In genomic region chrV:11082475-11082874, ce11 we compare ENCODE assay signal across 1 worm cellular context.
TF ChIP-seq lines count a peak whose summit lies in the region.

No protein-coding gene starts in this region.

TF ChIP-seq in whole organism, L1 larva, 84 proteins besides CTCF, POLR2A, EP300 and RAD21 (continued from another document):
- TF ChIP-seq zip-4 (GFP tag; optimal IDR thresholded peaks at IDR 0.05; lab: Kevin White, UChicago), result no peak
- TF ChIP-seq elt-3 (tag; optimal IDR thresholded peaks at IDR 0.05; lab: Kevin White, UChicago), result no peak
- no peak for TF ChIP-seq C16A3.4 (tag; optimal IDR thresholded peaks at IDR 0.05; lab: Kevin White, UChicago)
- TF ChIP-seq egl-13 (tag; optimal IDR thresholded peaks at IDR 0.05; lab: Kevin White, UChicago), result no peak
- peak; percentile 81 for TF ChIP-seq ztf-4 (tag; optimal IDR thresholded peaks at IDR 0.05; lab: Kevin White, UChicago)
- no peak for TF ChIP-seq Y116A8C.19 (tag; optimal IDR thresholded peaks at IDR 0.05; lab: Kevin White, UChicago; ENCODE audit: borderline replicate concordance)
- no peak for TF ChIP-seq C34B4.2 (tag; optimal IDR thresholded peaks at IDR 0.05; lab: Kevin White, UChicago)
- TF ChIP-seq lin-35 (GFP tag; optimal IDR thresholded peaks at IDR 0.05; lab: Kevin White, UChicago), result no peak
- no peak for TF ChIP-seq ceh-90 (tag; optimal IDR thresholded peaks at IDR 0.05; lab: Kevin White, UChicago)
- TF ChIP-seq mep-1 (tag; optimal IDR thresholded peaks at IDR 0.05; lab: Kevin White, UChicago), result peak; percentile 49
- TF ChIP-seq nhr-76 (tag; optimal IDR thresholded peaks at IDR 0.05; lab: Kevin White, UChicago), result no peak
- peak; percentile 21 for TF ChIP-seq lir-3 (tag; optimal IDR thresholded peaks at IDR 0.05; lab: Kevin White, UChicago; ENCODE audit: poor library complexity)
- TF ChIP-seq aha-1 (tag; optimal IDR thresholded peaks at IDR 0.05; lab: Kevin White, UChicago), result no peak
- peak; percentile 88 for TF ChIP-seq lin-14 (GFP tag; optimal IDR thresholded peaks at IDR 0.05; lab: Kevin White, UChicago)
- TF ChIP-seq ceh-82 (tag; optimal IDR thresholded peaks at IDR 0.05; lab: Kevin White, UChicago), result peak; percentile 1 to 55 (median 34)
- peak; percentile 93 for TF ChIP-seq nhr-71 (tag; optimal IDR thresholded peaks at IDR 0.05; lab: Kevin White, UChicago)
- no peak for TF ChIP-seq isw-1 (GFP tag; IDR thresholded peaks at IDR 0.05; lab: Robert Waterston, UW)
- no peak for TF ChIP-seq sox-4 (tag; optimal IDR thresholded peaks at IDR 0.05; lab: Kevin White, UChicago)
- TF ChIP-seq nhr-84 (tag; optimal IDR thresholded peaks at IDR 0.05; lab: Kevin White, UChicago), result no peak
- no peak for TF ChIP-seq pax-3 (tag; optimal IDR thresholded peaks at IDR 0.05; lab: Kevin White, UChicago)
- TF ChIP-seq zag-1 (tag; optimal IDR thresholded peaks at IDR 0.05; lab: Kevin White, UChicago), result no peak
- no peak for TF ChIP-seq elt-2 (tag; optimal IDR thresholded peaks at IDR 0.05; lab: Kevin White, UChicago)
- no peak for TF ChIP-seq alr-1 (tag; optimal IDR thresholded peaks at IDR 0.05; lab: Kevin White, UChicago; ENCODE audit: borderline replicate concordance)
- no peak for TF ChIP-seq vab-15 (tag; optimal IDR thresholded peaks at IDR 0.05; lab: Kevin White, UChicago)
- no peak for TF ChIP-seq nhr-12 (tag; optimal IDR thresholded peaks at IDR 0.05; lab: Kevin White, UChicago)
- no peak for TF ChIP-seq ceh-8 (GFP tag; optimal IDR thresholded peaks at IDR 0.05; lab: Kevin White, UChicago)
- no peak for TF ChIP-seq unc-98 (GFP tag; IDR thresholded peaks at IDR 0.05; lab: Robert Waterston, UW)
- no peak for TF ChIP-seq mef-2 (tag; optimal IDR thresholded peaks at IDR 0.05; lab: Kevin White, UChicago)
- TF ChIP-seq lin-13 (GFP tag; optimal IDR thresholded peaks at IDR 0.05; lab: Kevin White, UChicago), result peak; percentile 14
- TF ChIP-seq fkh-10 (GFP tag; optimal IDR thresholded peaks at IDR 0.05; lab: Kevin White, UChicago), result no peak
- TF ChIP-seq grh-1 (GFP tag; IDR thresholded peaks at IDR 0.05; lab: Robert Waterston, UW), result no peak
- peak; percentile 35 for TF ChIP-seq unc-130 (tag; optimal IDR thresholded peaks at IDR 0.05; lab: Kevin White, UChicago)
- no peak for TF ChIP-seq C04F5.9 (tag; optimal IDR thresholded peaks at IDR 0.05; lab: Kevin White, UChicago)
- no peak for TF ChIP-seq jun-1 (tag; optimal IDR thresholded peaks at IDR 0.05; lab: Kevin White, UChicago)
- TF ChIP-seq lsy-2 (tag; optimal IDR thresholded peaks at IDR 0.05; lab: Kevin White, UChicago), result peak; percentile 32 to 44
- no peak for TF ChIP-seq fkh-8 (tag; optimal IDR thresholded peaks at IDR 0.05; lab: Kevin White, UChicago)
- peak; percentile 67 for TF ChIP-seq dsc-1 (tag; optimal IDR thresholded peaks at IDR 0.05; lab: Kevin White, UChicago)
- TF ChIP-seq nhr-47 (tag; optimal IDR thresholded peaks at IDR 0.05; lab: Kevin White, UChicago), result peak; percentile 71
- TF ChIP-seq nhr-77 (tag; optimal IDR thresholded peaks at IDR 0.05; lab: Kevin White, UChicago), result peak; percentile 78
- no peak for TF ChIP-seq fkh-4 (tag; optimal IDR thresholded peaks at IDR 0.05; lab: Kevin White, UChicago; ENCODE audit: borderline replicate concordance)
- TF ChIP-seq mdl-1 (tag; optimal IDR thresholded peaks at IDR 0.05; lab: Kevin White, UChicago), result peak in 1 of 2 experiments; percentile 22
- peak; percentile 88 for TF ChIP-seq rnt-1 (tag; optimal IDR thresholded peaks at IDR 0.05; lab: Kevin White, UChicago)
- TF ChIP-seq mab-9 (GFP tag; IDR thresholded peaks at IDR 0.05; lab: Robert Waterston, UW), result no peak
- peak; percentile 24 for TF ChIP-seq nhr-90 (tag; optimal IDR thresholded peaks at IDR 0.05; lab: Kevin White, UChicago; ENCODE audit: poor library complexity)
- peak; percentile 83 for TF ChIP-seq ama-1 (optimal IDR thresholded peaks at IDR 0.05; lab: Kevin White, UChicago)
- no peak for TF ChIP-seq snpc-4 (tag; optimal IDR thresholded peaks at IDR 0.05; lab: Kevin White, UChicago)
- TF ChIP-seq sup-37 (GFP tag; optimal IDR thresholded peaks at IDR 0.05; lab: Kevin White, UChicago), result peak; percentile 71
